Fruit fly (Drosophila melanogaster) whole organism, prepupa: ENCODE measurements around the gene CG32413.

ENCODE experiments used
- Blimp-1 ChIP-seq: fragments of 200-800 bp; sonication (Bioruptor generic); optimal IDR thresholded peaks from 3 replicates; lab custom pipeline; 2017; ENCODE audit warnings: missing biosample characterization, missing genetic modification characterization, mild to moderate bottlenecking, moderate library complexity, missing genetic modification reagents
- CG11294 ChIP-seq: fragments of 200-800 bp; sonication (Bioruptor generic); IDR thresholded peaks from 2 replicates; pipeline ENCODE4 v1.3.6; 2022; ENCODE audit warnings: missing biosample characterization, missing genetic modification characterization
- CG11902 ChIP-seq: fragments of 200-800 bp; sonication (Bioruptor generic); optimal IDR thresholded peaks from 3 replicates; lab custom pipeline; 2016; ENCODE audit warnings: missing biosample characterization, missing genetic modification characterization
- CG3032 ChIP-seq: fragments of 200-800 bp; optimal IDR thresholded peaks from 2 replicates; lab custom pipeline; 2019; ENCODE audit warnings: missing biosample characterization, mild to moderate bottlenecking, missing genetic modification characterization, moderate library complexity
- CG9139 ChIP-seq: fragments of 200-800 bp; sonication (Bioruptor generic); optimal IDR thresholded peaks from 3 replicates; lab custom pipeline; 2017; ENCODE audit warnings: missing biosample characterization, mild to moderate bottlenecking, missing genetic modification characterization
- Eip78C ChIP-seq: fragments of 200-800 bp; sonication (Bioruptor generic); peaks from one replicate; lab custom pipeline; 2016; ENCODE audit warnings: missing biosample characterization, missing genetic modification characterization
- Eip93F ChIP-seq: fragments of 200-800 bp; sonication (Bioruptor generic); optimal IDR thresholded peaks from 2 replicates; lab custom pipeline; 2016; ENCODE audit warnings: missing biosample characterization, mild to moderate bottlenecking, missing genetic modification characterization
- Gug ChIP-seq: fragments of 200-800 bp; sonication (Bioruptor generic); IDR thresholded peaks from 2 replicates; pipeline ENCODE4 v1.3.6; 2022; ENCODE audit warnings: missing biosample characterization, missing genetic modification characterization
- Smox ChIP-seq: fragments of 200-800 bp; sonication (Bioruptor generic); optimal IDR thresholded peaks from 3 replicates; lab custom pipeline; 2016; ENCODE audit warnings: missing biosample characterization, missing genetic modification characterization
- acj6 ChIP-seq: fragments of 200-800 bp; sonication (Bioruptor generic); optimal IDR thresholded peaks from 3 replicates; lab custom pipeline; 2016; ENCODE audit warnings: missing biosample characterization, missing genetic modification characterization
- cyc ChIP-seq: fragments of 200-800 bp; sonication (Bioruptor generic); optimal IDR thresholded peaks from 3 replicates; lab custom pipeline; 2016; ENCODE audit warnings: missing biosample characterization, missing genetic modification characterization
- esn ChIP-seq: fragments of 200-800 bp; sonication (Bioruptor generic); optimal IDR thresholded peaks from 2 replicates; lab custom pipeline; 2016; ENCODE audit warnings: missing biosample characterization, mild to moderate bottlenecking, missing genetic modification characterization, moderate library complexity
- pdm3 ChIP-seq: fragments of 200-800 bp; sonication (Bioruptor generic); optimal IDR thresholded peaks from 3 replicates; lab custom pipeline; 2016; ENCODE audit warnings: missing biosample characterization, missing genetic modification characterization
- vri ChIP-seq: fragments of 200-800 bp; sonication (Bioruptor generic); optimal IDR thresholded peaks from 3 replicates; lab custom pipeline; 2016; ENCODE audit warnings: missing biosample characterization, mild to moderate bottlenecking, missing genetic modification characterization

DNA sequence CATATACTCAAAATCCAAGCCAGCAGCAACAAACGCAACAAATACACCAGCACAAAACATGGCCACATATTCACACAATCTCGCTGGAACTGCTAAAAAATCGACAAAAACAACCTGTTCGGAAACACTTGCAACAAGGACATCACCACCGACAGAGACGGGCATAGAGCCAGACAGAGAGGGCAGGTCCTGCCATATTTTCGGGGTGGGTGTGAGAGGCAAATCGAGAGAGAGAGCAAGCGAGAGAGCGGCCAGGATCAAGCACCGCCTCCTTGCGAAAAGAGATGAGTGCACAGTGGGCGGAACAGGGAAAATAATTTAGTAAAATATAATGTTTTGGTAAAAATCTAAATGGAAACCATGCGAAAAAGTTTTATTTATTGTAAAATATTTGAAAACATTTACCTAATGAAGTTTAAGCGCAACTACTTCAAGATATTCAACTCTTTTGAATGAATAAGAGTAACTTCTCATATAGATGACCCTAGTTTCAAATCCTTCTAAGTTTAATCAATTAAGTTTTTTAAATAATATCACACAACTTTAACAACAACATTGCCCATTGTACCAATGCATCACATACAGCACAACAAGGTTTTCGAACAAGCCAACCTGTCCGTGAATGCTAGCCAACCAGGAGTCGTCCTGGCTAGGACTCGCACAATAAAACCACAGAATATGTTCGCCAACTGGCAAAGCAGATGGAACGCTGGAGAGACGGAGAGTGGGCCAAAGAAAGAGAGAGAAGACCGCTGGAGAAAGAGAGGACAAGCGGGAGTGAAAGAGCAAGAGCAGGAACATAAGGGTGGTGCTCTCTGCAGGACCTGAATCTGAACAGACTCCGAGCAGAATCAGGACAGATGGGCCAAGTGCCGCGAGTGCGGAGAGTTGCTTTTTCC, 22.3 kb downstream of the CG32413 start:
- no peak for TF ChIP-seq Gug (GFP tag; lab: Robert Waterston, UW)
- peak; percentile 31 for TF ChIP-seq pdm3 (GFP tag; lab: Kevin White, UChicago)
- peak; percentile 31 for TF ChIP-seq acj6 (GFP tag; lab: Kevin White, UChicago)
- TF ChIP-seq esn (GFP tag; lab: Kevin White, UChicago): no peak
- no peak for TF ChIP-seq cyc (GFP tag; lab: Kevin White, UChicago)
- no peak for TF ChIP-seq CG3032 (tag; lab: Kevin White, UChicago)
- TF ChIP-seq CG11294: no peak
- no peak for TF ChIP-seq Eip78C (GFP tag; lab: Kevin White, UChicago)
- peak; percentile 49 for TF ChIP-seq Smox (GFP tag; lab: Kevin White, UChicago)
- TF ChIP-seq CG9139 (GFP tag; lab: Kevin White, UChicago): no peak
- TF ChIP-seq Eip93F (GFP tag; lab: Kevin White, UChicago): no peak
- TF ChIP-seq Blimp-1 (GFP tag; lab: Kevin White, UChicago): no peak
- no peak for TF ChIP-seq vri (GFP tag; lab: Kevin White, UChicago)
- no peak for TF ChIP-seq CG11902 (GFP tag; lab: Kevin White, UChicago)
